Worm (Caenorhabditis elegans): ENCODE measurements around the gene ptr-8.
A peak's percentile ranks its signal among the peaks of the same experiment; 100 is the strongest.

Gene ptr-8

ce11 chrII:10862749-10863656, 26.1 kb upstream of the ptr-8 start (continued):
- TF ChIP-seq mes-2 (tag; optimal IDR thresholded peaks at IDR 0.05; ENCODE audit: poor library complexity, severe bottlenecking): peak; percentile 5
- no peak for TF ChIP-seq tag-97 (GFP tag; IDR thresholded peaks at IDR 0.05)
- TF ChIP-seq lsy-2 (tag; optimal IDR thresholded peaks at IDR 0.05): peak in 1 of 2 experiments; percentile 29
- no peak for TF ChIP-seq nhr-111 (GFP tag; optimal IDR thresholded peaks at IDR 0.05)
- no peak for TF ChIP-seq madf-9 (GFP tag; conservative IDR thresholded peaks at IDR 0.05)
- no peak for TF ChIP-seq zip-2 (tag; optimal IDR thresholded peaks at IDR 0.05)
- TF ChIP-seq nhr-42 (GFP tag; IDR thresholded peaks at IDR 0.05): no peak
- TF ChIP-seq nhr-25 (tag; optimal IDR thresholded peaks at IDR 0.05; ENCODE audit: borderline replicate concordance, insufficient read depth): peak; percentile 41
- peak; percentile 19 for TF ChIP-seq dpl-1 (GFP tag; optimal IDR thresholded peaks at IDR 0.05)
- TF ChIP-seq nhr-48 (tag; optimal IDR thresholded peaks at IDR 0.05): no peak
- no peak for TF ChIP-seq daf-16 (GFP tag; optimal IDR thresholded peaks at IDR 0.05)
- TF ChIP-seq daf-16 (tag; optimal IDR thresholded peaks at IDR 0.05): no peak
- TF ChIP-seq attf-4 (tag; optimal IDR thresholded peaks at IDR 0.05): no peak
- no peak for TF ChIP-seq mxl-2 (GFP tag; conservative IDR thresholded peaks at IDR 0.05)
- TF ChIP-seq mep-1 (tag; optimal IDR thresholded peaks at IDR 0.05): no peak
- no peak for TF ChIP-seq ztf-7 (tag; optimal IDR thresholded peaks at IDR 0.05)
- TF ChIP-seq pha-4 (GFP tag; IDR thresholded peaks at IDR 0.05): no peak; the same call in 1 of the 2 replicates
- TF ChIP-seq pha-4 (tag; optimal IDR thresholded peaks at IDR 0.05): no peak
- no peak for TF ChIP-seq T26A8.4 (GFP tag; IDR thresholded peaks at IDR 0.05)
- no peak; the same call in 1 of the 2 replicates for TF ChIP-seq lim-7 (GFP tag; IDR thresholded peaks at IDR 0.05)
- no peak for TF ChIP-seq arid-1 (GFP tag; conservative IDR thresholded peaks at IDR 0.05)
- no peak for TF ChIP-seq F26F4.8 (GFP tag; conservative IDR thresholded peaks at IDR 0.05)

ce11 chrII:10867219-10867618, 21.9 kb upstream of the ptr-8 start:
- no peak for TF ChIP-seq nhr-111 (GFP tag; optimal IDR thresholded peaks at IDR 0.05)
- TF ChIP-seq tra-1 (GFP tag; IDR thresholded peaks at IDR 0.05): no peak
- TF ChIP-seq mep-1 (tag; optimal IDR thresholded peaks at IDR 0.05): peak; percentile 29
- TF ChIP-seq dmd-9 (GFP tag; IDR thresholded peaks at IDR 0.05): no peak
- TF ChIP-seq T26A8.4 (GFP tag; IDR thresholded peaks at IDR 0.05): no peak
- no peak for TF ChIP-seq dpl-1 (GFP tag; optimal IDR thresholded peaks at IDR 0.05)
- no peak for TF ChIP-seq ceh-62 (tag; optimal IDR thresholded peaks at IDR 0.05)
- TF ChIP-seq egl-27 (tag; optimal IDR thresholded peaks at IDR 0.05): no peak
- TF ChIP-seq mes-2 (tag; optimal IDR thresholded peaks at IDR 0.05; ENCODE audit: poor library complexity, severe bottlenecking): peak; percentile 53
- peak; percentile 43 for TF ChIP-seq nhr-28 (tag; optimal IDR thresholded peaks at IDR 0.05)
- peak; percentile 65 for TF ChIP-seq hmg-1.1 (GFP tag; IDR thresholded peaks at IDR 0.05)
- TF ChIP-seq unc-62 (GFP tag; optimal IDR thresholded peaks at IDR 0.05 in 1 of 2): no peak
- no peak for TF ChIP-seq unc-62 (tag; optimal IDR thresholded peaks at IDR 0.05)
- TF ChIP-seq daf-16 (GFP tag; optimal IDR thresholded peaks at IDR 0.05): no peak
- TF ChIP-seq daf-16 (tag; optimal IDR thresholded peaks at IDR 0.05): peak; percentile 44
- no peak for TF ChIP-seq D1046.2 (GFP tag; IDR thresholded peaks at IDR 0.05)
- TF ChIP-seq ZK337.2 (GFP tag; IDR thresholded peaks at IDR 0.05): no peak
- no peak for TF ChIP-seq cey-2 (tag; optimal IDR thresholded peaks at IDR 0.05; ENCODE audit: borderline replicate concordance, insufficient read depth)
- TF ChIP-seq hif-1 (tag; optimal IDR thresholded peaks at IDR 0.05): no peak
- TF ChIP-seq F26F4.8 (GFP tag; conservative IDR thresholded peaks at IDR 0.05): no peak
- no peak for TF ChIP-seq lin-1 (GFP tag; IDR thresholded peaks at IDR 0.05)
- TF ChIP-seq hlh-30 (tag; optimal IDR thresholded peaks at IDR 0.05; ENCODE audit: insufficient read depth): peak; percentile 6
- peak; percentile 31 for TF ChIP-seq pqm-1 (tag; optimal IDR thresholded peaks at IDR 0.05)
- TF ChIP-seq mdt-29 (GFP tag; IDR thresholded peaks at IDR 0.05): no peak
- peak; percentile 51 for TF ChIP-seq hlh-11 (tag; optimal IDR thresholded peaks at IDR 0.05)
- TF ChIP-seq daf-19 (GFP tag; conservative IDR thresholded peaks at IDR 0.05): no peak
- no peak for TF ChIP-seq nhr-25 (tag; optimal IDR thresholded peaks at IDR 0.05; ENCODE audit: borderline replicate concordance, insufficient read depth)
- TF ChIP-seq nhr-77 (tag; optimal IDR thresholded peaks at IDR 0.05): peak; percentile 19
- TF ChIP-seq dmd-6 (GFP tag; IDR thresholded peaks at IDR 0.05): peak; percentile 51
- peak; percentile 82 for TF ChIP-seq dve-1 (tag; optimal IDR thresholded peaks at IDR 0.05; ENCODE audit: insufficient read depth)
- TF ChIP-seq pha-4 (GFP tag; IDR thresholded peaks at IDR 0.05): no peak
- no peak for TF ChIP-seq pha-4 (tag; optimal IDR thresholded peaks at IDR 0.05)
- no peak for TF ChIP-seq duxl-1 (tag; optimal IDR thresholded peaks at IDR 0.05; ENCODE audit: poor library complexity)
- TF ChIP-seq lsy-2 (tag; optimal IDR thresholded peaks at IDR 0.05): peak; percentile 4 to 76

Data from whole organism, L4 larva.